Worm (Caenorhabditis elegans) whole organism, L4/young adult: ENCODE results near the gene his-62.

Experiments used
- W03F9.2 ChIP-seq: fragments of 150-350 bp; optimal IDR thresholded peaks from 2 replicates; lab custom pipeline; 2014; ENCODE audit warnings: missing biosample characterization, missing genetic modification characterization
- dao-5 ChIP-seq: sonication (generic microtip); optimal IDR thresholded peaks from 2 replicates; lab custom pipeline; 2016; ENCODE audit warnings: missing genotype, missing genetic modification characterization, moderate library complexity, missing compliant biosample characterization
- him-1 ChIP-seq: sonication (generic microtip); optimal IDR thresholded peaks from 2 replicates; lab custom pipeline; 2016; ENCODE audit warnings: missing genotype, missing genetic modification reagents, missing genetic modification characterization, missing compliant biosample characterization

DNA sequence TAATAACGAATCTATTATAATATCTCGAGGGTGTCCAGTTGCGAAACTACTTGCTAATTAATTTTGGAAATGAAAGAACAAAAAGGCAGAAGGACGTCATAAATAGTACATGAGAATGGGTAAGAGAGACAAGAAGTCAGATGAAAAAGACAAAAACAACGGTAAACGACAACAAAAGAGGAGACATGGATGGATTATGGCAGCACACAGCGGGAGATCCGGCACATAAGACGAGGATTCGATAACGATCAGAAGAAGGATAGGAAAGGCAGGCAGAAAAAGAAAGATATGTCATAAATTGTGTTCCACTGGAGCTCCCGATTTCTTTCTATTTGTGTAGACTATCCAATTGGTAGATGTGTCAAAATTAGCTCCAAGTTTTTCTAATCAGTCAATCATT, 35.2 kb downstream of the his-62 start:
- no peak for TF ChIP-seq him-1 (tag; lab: Kevin White, UChicago)
- no peak for TF ChIP-seq dao-5 (tag; lab: Kevin White, UChicago)
- no peak for TF ChIP-seq W03F9.2 (tag; lab: Kevin White, UChicago)
